Fruit fly (Drosophila melanogaster) whole organism, wandering third instar larva: ENCODE data around the gene mre11.

Source experiments
- Abd-B ChIP-seq: fragments of >200 bp; optimal IDR thresholded peaks from 2 replicates; lab custom pipeline; 2017; ENCODE audit warnings: missing biosample characterization, missing genetic modification characterization
- CG32264 ChIP-seq: fragments of 200-800 bp; sonication (Bioruptor generic); optimal IDR thresholded peaks from 2 replicates; lab custom pipeline; 2016; ENCODE audit warnings: missing biosample characterization, missing genetic modification characterization
- CG9705 ChIP-seq: fragments of 200-800 bp; sonication (Bioruptor generic); optimal IDR thresholded peaks from 2 replicates; lab custom pipeline; 2018; ENCODE audit warnings: missing biosample characterization, mild to moderate bottlenecking, missing genetic modification characterization
- CrebA ChIP-seq: fragments of 200-800 bp; sonication (Bioruptor generic); optimal IDR thresholded peaks from 2 replicates; lab custom pipeline; 2016; ENCODE audit warnings: missing biosample characterization, mild to moderate bottlenecking, missing genetic modification characterization, borderline replicate concordance
- Dfd ChIP-seq: fragments of >200 bp; optimal IDR thresholded peaks from 2 replicates; lab custom pipeline; 2017; ENCODE audit warnings: missing biosample characterization, missing genetic modification characterization
- Dif ChIP-seq: fragments of 200-275, 200-300 bp; sonication (Bioruptor generic); optimal IDR thresholded peaks from 2 replicates; lab custom pipeline; 2018; ENCODE audit warnings: missing biosample characterization, missing genetic modification characterization; ENCODE audit not compliant: partially characterized antibody
- GATAd ChIP-seq: sonication (Bioruptor generic); optimal IDR thresholded peaks from 2 replicates; lab custom pipeline; 2016; ENCODE audit warnings: missing biosample characterization, missing genetic modification characterization
- HLH106 ChIP-seq: fragments of 200-800 bp; optimal IDR thresholded peaks from 3 replicates; lab custom pipeline; 2019; ENCODE audit warnings: missing biosample characterization, mild to moderate bottlenecking, missing genetic modification characterization, moderate library complexity
- Hnf4 ChIP-seq: fragments of 200-800 bp; sonication (Bioruptor generic); optimal IDR thresholded peaks from 2 replicates; lab custom pipeline; 2016; ENCODE audit warnings: missing biosample characterization, mild to moderate bottlenecking, missing genetic modification characterization
- Hr78 ChIP-seq: fragments of >200 bp; optimal IDR thresholded peaks from 2 replicates; lab custom pipeline; 2017; ENCODE audit warnings: missing biosample characterization, missing genetic modification characterization
- Hr83 ChIP-seq: fragments of 200-300 bp; sonication (Bioruptor generic); optimal IDR thresholded peaks from 2 replicates; lab custom pipeline; 2016; ENCODE audit warnings: missing biosample characterization, mild to moderate bottlenecking, missing genetic modification characterization, moderate library complexity; ENCODE audit not compliant: poor library complexity, severe bottlenecking
- Jra ChIP-seq: sonication (Bioruptor generic); optimal IDR thresholded peaks from 2 replicates; lab custom pipeline; 2016; ENCODE audit warnings: missing biosample characterization, missing genetic modification characterization
- Mio ChIP-seq: sonication (Bioruptor generic); optimal IDR thresholded peaks from 2 replicates; lab custom pipeline; 2016; ENCODE audit warnings: missing biosample characterization, missing genetic modification characterization
- Myc ChIP-seq: fragments of >200 bp; optimal IDR thresholded peaks from 2 replicates; lab custom pipeline; 2017
- N ChIP-seq: fragments of >200 bp; optimal IDR thresholded peaks from 2 replicates; lab custom pipeline; 2018; ENCODE audit warnings: missing biosample characterization, missing external identifiers, missing genetic modification characterization
- OdsH ChIP-seq: fragments of 200-800 bp; sonication (Bioruptor generic); optimal IDR thresholded peaks from 2 replicates; lab custom pipeline; 2016; ENCODE audit warnings: missing biosample characterization, mild to moderate bottlenecking, missing genetic modification characterization
- Rel ChIP-seq, 2 experiments: fragments of 200-800 bp; sonication (Bioruptor generic) in 1 of 2; optimal IDR thresholded peaks; 2 replicates in 1 of 2; 3 replicates in 1 of 2; lab custom pipeline; 2016 to 2019; ENCODE audit warnings: mild to moderate bottlenecking in 2 of 2, missing biosample characterization in 2 of 2, missing genetic modification characterization in 2 of 2, moderate library complexity in 1 of 2
- Sp1 ChIP-seq: fragments of 200-800 bp; sonication (Bioruptor generic); optimal IDR thresholded peaks from 3 replicates; lab custom pipeline; 2019; ENCODE audit warnings: missing biosample characterization, mild to moderate bottlenecking, missing genetic modification characterization, moderate library complexity
- Vsx2 ChIP-seq: fragments of 200-300, 225-300 bp; sonication (Bioruptor generic); optimal IDR thresholded peaks from 2 replicates; lab custom pipeline; 2018; ENCODE audit warnings: missing biosample characterization, missing genetic modification characterization; ENCODE audit not compliant: partially characterized antibody
- br ChIP-seq: fragments of 200-800 bp; sonication (Bioruptor generic); optimal IDR thresholded peaks from 2 replicates; lab custom pipeline; 2016; ENCODE audit warnings: missing biosample characterization, missing genetic modification characterization
- brk ChIP-seq: fragments of 200-800 bp; sonication (Bioruptor generic); optimal IDR thresholded peaks from 2 replicates; lab custom pipeline; 2016; ENCODE audit warnings: missing biosample characterization, mild to moderate bottlenecking, missing genetic modification characterization
- dl ChIP-seq, 2 experiments: fragments of 175-275, 200-275 bp in 1 of 2; fragments of 200-275 bp in 1 of 2; sonication (Bioruptor generic); optimal IDR thresholded peaks; lab custom pipeline; 2018; ENCODE audit warnings: mild to moderate bottlenecking in 2 of 2, missing biosample characterization in 2 of 2, missing genetic modification characterization in 2 of 2, moderate library complexity in 2 of 2; ENCODE audit not compliant: partially characterized antibody in 2 of 2, insufficient read depth in 1 of 2
- dmrt93B ChIP-seq: fragments of 200-800 bp; sonication (Bioruptor generic); optimal IDR thresholded peaks from 2 replicates; lab custom pipeline; 2018; ENCODE audit warnings: missing biosample characterization, mild to moderate bottlenecking, missing genetic modification characterization
- dsf ChIP-seq: sonication (Bioruptor generic); optimal IDR thresholded peaks from 2 replicates; lab custom pipeline; 2016; ENCODE audit warnings: missing biosample characterization, missing genetic modification characterization, borderline replicate concordance
- ey ChIP-seq: fragments of 200-800 bp; sonication (Bioruptor generic); optimal IDR thresholded peaks from 2 replicates; lab custom pipeline; 2016; ENCODE audit warnings: missing biosample characterization, missing genetic modification characterization
- foxo ChIP-seq, 2 experiments: fragments of 200-800 bp; sonication (Bioruptor generic); optimal IDR thresholded peaks; 2 replicates in 1 of 2; 3 replicates in 1 of 2; lab custom pipeline; 2016 to 2017; ENCODE audit warnings: missing biosample characterization in 2 of 2, missing genetic modification characterization in 2 of 2
- fru ChIP-seq: fragments of 200-800 bp; sonication (Bioruptor generic); optimal IDR thresholded peaks from 3 replicates; lab custom pipeline; 2016; ENCODE audit warnings: missing biosample characterization, mild to moderate bottlenecking, missing genetic modification characterization
- h ChIP-seq: fragments of 200-800 bp; sonication (Bioruptor generic); optimal IDR thresholded peaks from 3 replicates; lab custom pipeline; 2016; ENCODE audit warnings: missing biosample characterization, mild to moderate bottlenecking, missing genetic modification characterization
- jim ChIP-seq: fragments of 175-275, 200-325 bp; sonication (Bioruptor generic); optimal IDR thresholded peaks from 2 replicates; lab custom pipeline; 2016; ENCODE audit warnings: missing biosample characterization, mild to moderate bottlenecking, missing genetic modification characterization
- lola ChIP-seq: fragments of >200 bp; optimal IDR thresholded peaks from 2 replicates; lab custom pipeline; 2017; ENCODE audit warnings: missing biosample characterization, missing genetic modification characterization
- pan ChIP-seq: fragments of >200 bp; optimal IDR thresholded peaks from 2 replicates; lab custom pipeline; 2017
- psq ChIP-seq: fragments of 200-800 bp; sonication (Bioruptor generic); optimal IDR thresholded peaks from 3 replicates; lab custom pipeline; 2017; ENCODE audit warnings: missing biosample characterization, mild to moderate bottlenecking, missing genetic modification characterization, moderate library complexity
- rgr ChIP-seq: fragments of 200-800 bp; sonication (Bioruptor generic); optimal IDR thresholded peaks from 3 replicates; lab custom pipeline; 2016; ENCODE audit warnings: missing biosample characterization, mild to moderate bottlenecking, missing genetic modification characterization
- sage ChIP-seq: fragments of 200-800 bp; sonication (Bioruptor generic); optimal IDR thresholded peaks from 2 replicates; lab custom pipeline; 2016; ENCODE audit warnings: missing biosample characterization, mild to moderate bottlenecking, missing genetic modification characterization
- sv ChIP-seq: fragments of 200-800 bp; sonication (Bioruptor generic); optimal IDR thresholded peaks from 3 replicates; lab custom pipeline; 2016; ENCODE audit warnings: missing biosample characterization, missing genetic modification characterization
- tai ChIP-seq: sonication (Bioruptor generic); optimal IDR thresholded peaks from 2 replicates; lab custom pipeline; 2016; ENCODE audit warnings: missing biosample characterization, missing genetic modification characterization
- usp ChIP-seq: fragments of >200 bp; optimal IDR thresholded peaks from 2 replicates; lab custom pipeline; 2017; ENCODE audit warnings: missing biosample characterization, missing genetic modification characterization
- woc ChIP-seq: sonication (Bioruptor generic); optimal IDR thresholded peaks from 2 replicates; lab custom pipeline; 2016; ENCODE audit warnings: missing biosample characterization, mild to moderate bottlenecking, missing genetic modification characterization

Gene mre11

DNA sequence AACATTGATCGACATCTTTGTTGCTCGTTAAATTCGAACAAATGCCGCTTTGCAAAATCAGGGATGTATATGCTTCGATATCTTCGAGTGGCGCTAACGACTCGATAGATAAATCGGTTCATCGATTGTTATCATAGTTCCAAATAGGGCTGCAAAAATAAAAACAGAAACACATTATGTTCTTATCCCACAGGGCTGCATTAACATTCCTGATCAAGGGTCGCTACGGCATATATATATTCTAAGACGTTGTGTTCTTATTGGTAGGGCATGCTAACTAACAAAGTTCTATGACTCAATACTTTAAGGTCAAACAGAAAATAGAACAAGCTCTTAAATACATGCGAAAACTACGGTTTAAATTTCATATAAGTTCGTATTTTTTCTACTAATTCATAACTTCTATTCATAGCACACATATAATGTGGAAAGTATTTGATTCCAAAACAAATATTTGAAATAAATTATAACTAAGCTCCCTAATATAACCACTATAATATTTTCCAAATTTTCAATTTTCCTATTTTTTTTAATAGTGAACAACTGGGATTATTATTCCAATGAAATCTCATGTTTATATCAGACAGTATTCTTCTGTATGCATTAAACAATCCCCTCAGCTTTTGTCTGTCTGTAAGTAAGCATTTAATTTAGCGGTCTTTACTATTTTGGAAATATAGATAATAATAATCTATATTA is 12.8 kb upstream of the mre11 start, which contains the start of gene cmet:
cmet (minus strand) TSS at position 70 of the 699 bp plus-strand sequence.
- no peak for TF ChIP-seq tai (GFP tag; lab: Kevin White, UChicago)
- peak; percentile 18 for TF ChIP-seq psq (GFP tag; lab: Kevin White, UChicago)
- peak; percentile 91 for TF ChIP-seq N (GFP tag; lab: Kevin White, UChicago)
- TF ChIP-seq Dfd (GFP tag; lab: Kevin White, UChicago), result no peak
- TF ChIP-seq HLH106, result no peak
- TF ChIP-seq jim (GFP tag; lab: Kevin White, UChicago), result no peak
- TF ChIP-seq pan (lab: Kevin White, UChicago), result no peak
- peak; percentile 3 for TF ChIP-seq dmrt93B (GFP tag; lab: Kevin White, UChicago)
- TF ChIP-seq Rel (GFP tag; optimal IDR thresholded peaks at IDR 0.05; lab: Kevin White, UChicago), result no peak
- no peak for TF ChIP-seq Rel (tag; optimal IDR thresholded peaks at IDR 0.05; lab: Kevin White, UChicago)
- peak; percentile 64 for TF ChIP-seq sv
- no peak for TF ChIP-seq fru
- no peak for TF ChIP-seq dsf (GFP tag; lab: Kevin White, UChicago)
- TF ChIP-seq h (GFP tag; lab: Kevin White, UChicago), result peak; percentile 28
- no peak for TF ChIP-seq Mio (GFP tag; lab: Kevin White, UChicago)
- TF ChIP-seq dl (GFP tag; optimal IDR thresholded peaks at IDR 0.05; lab: Kevin White, UChicago; ENCODE audit: insufficient read depth in 1 of 2, partially characterized antibody in 2 of 2), result no peak
- no peak for TF ChIP-seq Abd-B (GFP tag; lab: Kevin White, UChicago)
- no peak for TF ChIP-seq brk (GFP tag; lab: Kevin White, UChicago)
- no peak for TF ChIP-seq CG32264 (GFP tag; lab: Kevin White, UChicago)
- TF ChIP-seq rgr, result no peak
- peak in 1 of 2 experiments; percentile 36 for TF ChIP-seq foxo (GFP tag; optimal IDR thresholded peaks at IDR 0.05; lab: Kevin White, UChicago)
- peak; percentile 50 for TF ChIP-seq Hr78
- no peak for TF ChIP-seq CrebA (GFP tag; lab: Kevin White, UChicago)
- no peak for TF ChIP-seq sage
- no peak for TF ChIP-seq usp (GFP tag; lab: Kevin White, UChicago)
- TF ChIP-seq Sp1 (GFP tag; lab: Kevin White, UChicago), result no peak
- no peak for TF ChIP-seq OdsH (GFP tag; lab: Kevin White, UChicago)
- TF ChIP-seq Vsx2, result no peak
- peak; percentile 34 for TF ChIP-seq br (GFP tag; lab: Kevin White, UChicago)
- TF ChIP-seq Hnf4 (GFP tag; lab: Kevin White, UChicago), result peak; percentile 67
- TF ChIP-seq woc, result peak; percentile 65
- no peak for TF ChIP-seq lola (GFP tag; lab: Kevin White, UChicago)
- TF ChIP-seq CG9705 (GFP tag; lab: Kevin White, UChicago), result no peak
- peak; percentile 43 for TF ChIP-seq Dif (GFP tag; lab: Kevin White, UChicago)
- TF ChIP-seq GATAd (GFP tag; lab: Kevin White, UChicago), result no peak
- peak; percentile 35 for TF ChIP-seq ey (GFP tag; lab: Kevin White, UChicago)
- no peak for TF ChIP-seq Myc (lab: Kevin White, UChicago)
- no peak for TF ChIP-seq Jra

dm6 chr2L:11269632-11269965 is 12.3 kb upstream of the mre11 start, which contains the start of gene cana:
TSS of gene cana (plus strand) at chr2L:11269780.
- TF ChIP-seq Hr83 (no peak), Hr78 (no peak), Dfd (GFP tag; lab: Kevin White, UChicago) (no peak), tai (GFP tag; lab: Kevin White, UChicago) (no peak), dsf (GFP tag; lab: Kevin White, UChicago) (no peak), GATAd (GFP tag; lab: Kevin White, UChicago) (no peak), rgr (no peak), foxo (GFP tag; optimal IDR thresholded peaks at IDR 0.05; lab: Kevin White, UChicago) (no peak), Hnf4 (GFP tag; lab: Kevin White, UChicago) (no peak), brk (GFP tag; lab: Kevin White, UChicago) (no peak), h (GFP tag; lab: Kevin White, UChicago) (no peak), Rel (GFP tag; optimal IDR thresholded peaks at IDR 0.05; lab: Kevin White, UChicago) (no peak), Rel (tag; optimal IDR thresholded peaks at IDR 0.05; lab: Kevin White, UChicago) (no peak), Mio (GFP tag; lab: Kevin White, UChicago) (no peak), woc (no peak), Abd-B (GFP tag; lab: Kevin White, UChicago) (no peak), Myc (lab: Kevin White, UChicago) (no peak), fru (no peak), br (GFP tag; lab: Kevin White, UChicago) (no peak)
